Fruit fly (Drosophila melanogaster) whole organism, embryonic: ENCODE results near the gene Rpp30.

Experiments
- Atf-2 ChIP-seq: fragments of 200-800 bp; sonication (Bioruptor generic); optimal IDR thresholded peaks from 2 replicates; lab custom pipeline; 2016; ENCODE audit warnings: missing biosample characterization, missing genetic modification characterization
- B-H1 ChIP-seq: fragments of 200-800 bp; sonication (Bioruptor generic); IDR thresholded peaks from 3 replicates; pipeline ENCODE4 v1.3.6; 2022; ENCODE audit warnings: missing biosample characterization, missing genetic modification characterization
- Bteb2 ChIP-seq: fragments of 200-800 bp; sonication (Bioruptor generic); optimal IDR thresholded peaks from 2 replicates; lab custom pipeline; 2016; ENCODE audit warnings: missing biosample characterization, missing genetic modification characterization
- CG10321 ChIP-seq: fragments of 200-800 bp; sonication (Bioruptor generic); IDR thresholded peaks from 2 replicates; pipeline ENCODE4 v1.3.6; 2022; ENCODE audit warnings: missing biosample characterization, missing genetic modification characterization
- CG10431 ChIP-seq: fragments of 200-800 bp; sonication (Bioruptor generic); optimal IDR thresholded peaks from 3 replicates; lab custom pipeline; 2018; ENCODE audit warnings: missing biosample characterization, mild to moderate bottlenecking, missing genetic modification characterization
- CG13296 ChIP-seq: fragments of 200-800 bp; sonication (Bioruptor generic); optimal IDR thresholded peaks from 3 replicates; lab custom pipeline; 2018; ENCODE audit warnings: missing biosample characterization, mild to moderate bottlenecking, missing genetic modification characterization
- CG1529 ChIP-seq: fragments of 200-800 bp; sonication (Bioruptor generic); optimal IDR thresholded peaks from 3 replicates; lab custom pipeline; 2018; ENCODE audit warnings: missing biosample characterization, missing genetic modification characterization
- CG1602 ChIP-seq: fragments of 200-800 bp; sonication (Bioruptor generic); optimal IDR thresholded peaks from 3 replicates; lab custom pipeline; 2016; ENCODE audit warnings: missing biosample characterization, missing genetic modification characterization
- CG16813 ChIP-seq: fragments of 200-800 bp; sonication (Bioruptor generic); IDR thresholded peaks from 3 replicates; pipeline ENCODE4 v1.3.6; 2022; ENCODE audit warnings: missing biosample characterization, missing genetic modification characterization; ENCODE audit not compliant: partially characterized antibody
- CG17359 ChIP-seq: fragments of 200-800 bp; sonication (Bioruptor generic); optimal IDR thresholded peaks from 3 replicates; lab custom pipeline; 2018; ENCODE audit warnings: missing biosample characterization, mild to moderate bottlenecking, missing genetic modification characterization, moderate library complexity
- CG2889 ChIP-seq: fragments of 200-800 bp; sonication (Bioruptor generic); IDR thresholded peaks from 3 replicates; pipeline ENCODE4 v1.3.6; 2022; ENCODE audit warnings: missing biosample characterization, missing genetic modification characterization
- CG3163 ChIP-seq: fragments of 200-800 bp; sonication (Bioruptor generic); optimal IDR thresholded peaks from 3 replicates; lab custom pipeline; 2016; ENCODE audit warnings: missing biosample characterization, missing genetic modification characterization
- CG3995 ChIP-seq: fragments of 200-800 bp; sonication (Bioruptor generic); optimal IDR thresholded peaks from 3 replicates; lab custom pipeline; 2016; ENCODE audit warnings: missing biosample characterization, missing genetic modification characterization
- CG43689 ChIP-seq: fragments of 200-800 bp; sonication (Bioruptor generic); IDR thresholded peaks from 2 replicates; pipeline ENCODE4 v1.3.6; 2022; ENCODE audit warnings: missing biosample characterization, missing genetic modification characterization
- CG4854 ChIP-seq: fragments of 200-800 bp; sonication (Bioruptor generic); optimal IDR thresholded peaks from 2 replicates; lab custom pipeline; 2016; ENCODE audit warnings: missing biosample characterization, missing genetic modification characterization, inconsistent platforms
- CG6654 ChIP-seq: fragments of 200-800 bp; sonication (Bioruptor generic); optimal IDR thresholded peaks from 2 replicates; lab custom pipeline; 2017; ENCODE audit warnings: missing biosample characterization, mild to moderate bottlenecking, missing genetic modification characterization
- CG6683 ChIP-seq: fragments of 200-800 bp; sonication (Bioruptor generic); optimal IDR thresholded peaks from 2 replicates; lab custom pipeline; 2017; ENCODE audit warnings: missing biosample characterization, mild to moderate bottlenecking, missing genetic modification characterization, missing genetic modification reagents
- CG6689 ChIP-seq: fragments of 200-800 bp; sonication (Bioruptor generic); IDR thresholded peaks from 2 replicates; pipeline ENCODE4 v1.3.6; 2022; ENCODE audit warnings: missing biosample characterization, missing genetic modification characterization
- CG7556 ChIP-seq: fragments of 200-800 bp; sonication (Bioruptor generic); optimal IDR thresholded peaks from 2 replicates; lab custom pipeline; 2017; ENCODE audit warnings: missing biosample characterization, mild to moderate bottlenecking, missing genetic modification characterization
- CG7745 ChIP-seq: fragments of 200-800 bp; sonication (Bioruptor generic); optimal IDR thresholded peaks from 2 replicates; lab custom pipeline; 2018; ENCODE audit warnings: missing biosample characterization, mild to moderate bottlenecking, missing genetic modification characterization, moderate library complexity
- CG8359 ChIP-seq: fragments of 200-800 bp; sonication (Bioruptor generic); optimal IDR thresholded peaks from 2 replicates; lab custom pipeline; 2017; ENCODE audit warnings: missing biosample characterization, mild to moderate bottlenecking, missing genetic modification characterization, borderline replicate concordance
- CG8924 ChIP-seq: fragments of 200-800 bp; optimal IDR thresholded peaks from 3 replicates; lab custom pipeline; 2019; ENCODE audit warnings: missing biosample characterization, mild to moderate bottlenecking, missing genetic modification characterization, moderate library complexity
- CTCF ChIP-seq: fragments of 200-800 bp; sonication (Bioruptor generic); optimal IDR thresholded peaks from 2 replicates; lab custom pipeline; 2017; ENCODE audit warnings: missing biosample characterization, mild to moderate bottlenecking, missing genetic modification characterization, moderate library complexity
- Dref ChIP-seq: fragments of 200-800 bp; sonication (Bioruptor generic); IDR thresholded peaks from 2 replicates; pipeline ENCODE4 v1.3.6; 2022; ENCODE audit warnings: missing biosample characterization, missing genetic modification characterization
- HHEX ChIP-seq: fragments of 200-800 bp; sonication (Bioruptor generic); optimal IDR thresholded peaks from 3 replicates; lab custom pipeline; 2017; ENCODE audit warnings: missing biosample characterization, mild to moderate bottlenecking, missing genetic modification characterization, missing genetic modification reagents
- HmgZ ChIP-seq: fragments of 200-800 bp; sonication (Bioruptor generic); optimal IDR thresholded peaks from 2 replicates; lab custom pipeline; 2018; ENCODE audit warnings: missing biosample characterization, mild to moderate bottlenecking, missing genetic modification characterization
- Hmx ChIP-seq: fragments of 200-800 bp; sonication (Bioruptor generic); optimal IDR thresholded peaks from 2 replicates; lab custom pipeline; 2016; ENCODE audit warnings: missing biosample characterization, missing genetic modification characterization
- Hr39 ChIP-seq: fragments of >200 bp; optimal IDR thresholded peaks from 2 replicates; lab custom pipeline; 2017
- MBD-R2 ChIP-seq: fragments of 200-800 bp; sonication (Bioruptor generic); IDR thresholded peaks from 2 replicates; pipeline ENCODE4 v1.3.6; 2022; ENCODE audit warnings: missing biosample characterization, missing genetic modification characterization
- Nf-YC ChIP-seq: fragments of 200-800 bp; optimal IDR thresholded peaks from 3 replicates; lab custom pipeline; 2019; ENCODE audit warnings: missing biosample characterization, mild to moderate bottlenecking, missing genetic modification characterization, moderate library complexity
- Oaz ChIP-seq: fragments of 200-800 bp; sonication (Bioruptor generic); IDR thresholded peaks from 2 replicates; pipeline ENCODE4 v1.3.6; 2022; ENCODE audit warnings: missing biosample characterization, missing genetic modification characterization
- Pdp1 ChIP-seq, 2 experiments: fragments of 200-800 bp; sonication (Bioruptor generic); optimal IDR thresholded peaks; 3 replicates each; lab custom pipeline; 2016; ENCODE audit warnings: missing biosample characterization in 2 of 2, missing genetic modification characterization in 2 of 2, mild to moderate bottlenecking in 1 of 2, moderate library complexity in 1 of 2
- Ptx1 ChIP-seq: fragments of 200-800 bp; sonication (Bioruptor generic); IDR thresholded peaks from 2 replicates; pipeline ENCODE4 v1.3.6; 2022; ENCODE audit warnings: missing biosample characterization, missing genetic modification characterization
- Sox100B ChIP-seq: fragments of 200-800 bp; sonication (Bioruptor generic); optimal IDR thresholded peaks from 3 replicates; lab custom pipeline; 2018; ENCODE audit warnings: missing biosample characterization, mild to moderate bottlenecking, missing genetic modification characterization
- Sry-δ ChIP-seq: fragments of 200-800 bp; sonication (Bioruptor generic); optimal IDR thresholded peaks from 2 replicates; lab custom pipeline; 2016; ENCODE audit warnings: missing biosample characterization, missing genetic modification characterization
- bbx ChIP-seq: fragments of 200-800 bp; sonication (Bioruptor generic); IDR thresholded peaks from 2 replicates; pipeline ENCODE4 v1.3.6; 2022; ENCODE audit warnings: missing biosample characterization, missing genetic modification characterization; ENCODE audit not compliant: partially characterized antibody
- chinmo ChIP-seq: fragments of 200-800 bp; sonication (Bioruptor generic); IDR thresholded peaks from 4 replicates; pipeline ENCODE4 v1.3.6; 2022; ENCODE audit warnings: missing biosample characterization, missing genetic modification characterization; ENCODE audit not compliant: partially characterized antibody
- chm ChIP-seq: fragments of 200-800 bp; sonication (Bioruptor generic); IDR thresholded peaks from 2 replicates; pipeline ENCODE4 v1.3.6; 2022; ENCODE audit warnings: missing biosample characterization, missing genetic modification characterization
- cwo ChIP-seq: fragments of 200-800 bp; sonication (Bioruptor generic); optimal IDR thresholded peaks from 3 replicates; lab custom pipeline; 2017; ENCODE audit warnings: missing biosample characterization, missing genetic modification characterization, mild to moderate bottlenecking, moderate library complexity, missing genetic modification reagents
- esg ChIP-seq: fragments of 200-800 bp; sonication (Bioruptor generic); conservative IDR thresholded peaks from 2 replicates; pipeline ENCODE4 v1.3.6; 2022; ENCODE audit warnings: missing biosample characterization, missing genetic modification characterization
- hbn ChIP-seq: fragments of 200-800 bp; sonication (Bioruptor generic); IDR thresholded peaks from 2 replicates; pipeline ENCODE4 v1.3.6; 2022; ENCODE audit warnings: missing biosample characterization, missing genetic modification characterization; ENCODE audit not compliant: partially characterized antibody
- hkb ChIP-seq, 2 experiments: fragments of 200-800 bp in 1 of 2; fragments of >200 bp in 1 of 2; sonication (Bioruptor generic) in 1 of 2; IDR thresholded peaks in 1 of 2; optimal IDR thresholded peaks in 1 of 2; 2 replicates each; pipeline versions ENCODE4 v1.3.6 to Lab custom; 2017 to 2022; ENCODE audit warnings: missing biosample characterization in 1 of 2, missing genetic modification characterization in 1 of 2
- ind ChIP-seq: fragments of 200-800 bp; sonication (Bioruptor generic); optimal IDR thresholded peaks from 3 replicates; lab custom pipeline; 2016; ENCODE audit warnings: missing biosample characterization, missing genetic modification characterization
- lola ChIP-seq, 3 experiments: fragments of >200 bp in 2 of 3; fragments of 200-800 bp in 1 of 3; sonication (Bioruptor generic) in 1 of 3; optimal IDR thresholded peaks; 2 replicates each; lab custom pipeline; 2017 to 2019; ENCODE audit warnings: missing biosample characterization in 3 of 3, missing genetic modification characterization in 3 of 3, mild to moderate bottlenecking in 1 of 3, moderate library complexity in 1 of 3
- odd ChIP-seq: fragments of 200-800 bp; sonication (Bioruptor generic); optimal IDR thresholded peaks from 2 replicates; lab custom pipeline; 2017; ENCODE audit warnings: missing biosample characterization, mild to moderate bottlenecking, missing genetic modification characterization
- prd ChIP-seq, 3 experiments: fragments of >200 bp in 2 of 3; fragments of 200-800 bp in 1 of 3; sonication (Bioruptor generic) in 1 of 3; optimal IDR thresholded peaks in 2 of 3; IDR thresholded peaks in 1 of 3; 2 replicates in 2 of 3; 3 replicates in 1 of 3; pipeline versions ENCODE4 v1.3.6 to Lab custom; 2017 to 2022; ENCODE audit warnings: missing biosample characterization in 1 of 3, missing genetic modification characterization in 1 of 3
- run ChIP-seq: fragments of 200-800 bp; sonication (Bioruptor generic); optimal IDR thresholded peaks from 3 replicates; lab custom pipeline; 2018; ENCODE audit warnings: missing biosample characterization, mild to moderate bottlenecking, missing genetic modification characterization
- salm ChIP-seq: fragments of 200-800 bp; sonication (Bioruptor generic); optimal IDR thresholded peaks from 2 replicates; lab custom pipeline; 2018; ENCODE audit warnings: missing biosample characterization, mild to moderate bottlenecking, missing genetic modification characterization
- slbo ChIP-seq: fragments of 200-800 bp; sonication (Bioruptor generic); IDR thresholded peaks from 2 replicates; pipeline ENCODE4 v1.3.6; 2022; ENCODE audit warnings: missing biosample characterization, missing genetic modification characterization
- slp2 ChIP-seq: fragments of 200-800 bp; sonication (Bioruptor generic); optimal IDR thresholded peaks from 2 replicates; lab custom pipeline; 2016; ENCODE audit warnings: missing biosample characterization, missing genetic modification characterization
- tx ChIP-seq: fragments of 200-800 bp; sonication (Bioruptor generic); optimal IDR thresholded peaks from 2 replicates; lab custom pipeline; 2016; ENCODE audit warnings: missing biosample characterization, missing genetic modification characterization

Gene Rpp30

DNA sequence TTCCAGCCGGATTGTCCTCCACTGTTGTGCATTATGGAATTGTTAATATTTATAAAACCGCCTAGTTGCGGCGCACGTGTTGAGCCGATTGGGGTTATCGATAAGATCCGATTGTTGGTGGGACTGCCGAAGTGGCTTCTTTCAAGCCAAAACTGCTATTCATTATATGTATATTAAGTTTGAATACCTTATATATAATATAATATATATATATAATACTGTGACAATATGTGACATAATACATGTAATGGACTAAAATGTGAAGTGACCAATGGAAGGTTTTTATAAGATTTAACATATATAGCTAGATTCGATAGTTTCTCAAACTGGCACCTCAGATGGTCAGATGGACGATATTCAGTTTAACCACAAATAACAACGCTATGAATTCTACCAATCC, 21.4 kb upstream of the Rpp30 start, which contains the start of the genes mbm and CG11555 (continued):
- TF ChIP-seq CG6689 (GFP tag; lab: Robert Waterston, UW) (no peak), CG13296 (GFP tag; lab: Kevin White, UChicago) (peak; percentile 40), chm (no peak), Oaz (GFP tag; lab: Robert Waterston, UW) (no peak), Pdp1 (GFP tag; optimal IDR thresholded peaks at IDR 0.05; lab: Kevin White, UChicago) (no peak), run (tag; lab: Kevin White, UChicago) (peak; percentile 36), slp2 (GFP tag; lab: Kevin White, UChicago) (no peak), CG10321 (GFP tag; lab: Robert Waterston, UW) (no peak), CG43689 (no peak), B-H1 (no peak), ind (GFP tag; lab: Kevin White, UChicago) (no peak), cwo (peak; percentile 81), odd (no peak), slbo (GFP tag; lab: Robert Waterston, UW) (peak; percentile 25; the same call in 1 of the 2 replicates), Hmx (GFP tag; lab: Kevin White, UChicago) (no peak), bbx (GFP tag; lab: Robert Waterston, UW) (peak; percentile 29), CG10431 (GFP tag; lab: Kevin White, UChicago) (no peak), tx (GFP tag; lab: Kevin White, UChicago) (no peak), Ptx1 (GFP tag; lab: Robert Waterston, UW) (no peak), CG1529 (GFP tag; lab: Kevin White, UChicago) (no peak), Sry-δ (GFP tag; lab: Kevin White, UChicago) (no peak), lola (GFP tag; optimal IDR thresholded peaks at IDR 0.05; lab: Kevin White, UChicago) (peak in 1 of 3 experiments; percentile 15), Atf-2 (GFP tag; lab: Kevin White, UChicago) (no peak), hbn (0 out of 2 replicates have a peak, but pooled peaks have one; percentile 24), CG6654 (GFP tag; lab: Kevin White, UChicago) (no peak), CG8359 (GFP tag; lab: Kevin White, UChicago) (no peak), CG4854 (GFP tag; lab: Kevin White, UChicago) (no peak), salm (no peak), CG7745 (tag; lab: Kevin White, UChicago) (no peak), CG17359 (tag; lab: Kevin White, UChicago) (peak; percentile 31), esg (GFP tag; lab: Robert Waterston, UW) (no peak), CG3163 (GFP tag; lab: Kevin White, UChicago) (no peak), prd (optimal IDR thresholded peaks at IDR 0.05; lab: Kevin White, UChicago) (no peak), prd (GFP tag; IDR thresholded peaks at IDR 0.05; lab: Robert Waterston, UW) (no peak), CG7556 (GFP tag; lab: Kevin White, UChicago) (no peak), CG1602 (no peak), chinmo (no peak), Dref (GFP tag; lab: Robert Waterston, UW) (peak; percentile 70), CG16813 (GFP tag; lab: Robert Waterston, UW) (peak; percentile 51; the same call in 1 of the 3 replicates), MBD-R2 (peak; percentile 74; the same call in 1 of the 2 replicates), HmgZ (peak; percentile 33), Hr39 (no peak), CG3995 (GFP tag; lab: Kevin White, UChicago) (peak; percentile 46), CG8924 (peak; percentile 61), hkb (optimal IDR thresholded peaks at IDR 0.05; lab: Kevin White, UChicago) (no peak), hkb (GFP tag; IDR thresholded peaks at IDR 0.05; lab: Robert Waterston, UW) (no peak), Sox100B (GFP tag; lab: Kevin White, UChicago) (no peak), Nf-YC (tag; lab: Kevin White, UChicago) (peak; percentile 74), HHEX (no peak), CTCF (GFP tag; lab: Kevin White, UChicago) (no peak), CG2889 (GFP tag; lab: Robert Waterston, UW) (no peak), Bteb2 (GFP tag; lab: Kevin White, UChicago) (no peak), CG6683 (GFP tag; lab: Kevin White, UChicago) (no peak)
